Worm (Caenorhabditis elegans): ENCODE results near the gene F59B10.3.

ce11 chrII:10547311-10547710 lies 37.0 kb downstream of the F59B10.3 start:
- TF ChIP-seq lin-39 (tag; optimal IDR thresholded peaks at IDR 0.05) (peak; percentile 3), ama-1 (optimal IDR thresholded peaks at IDR 0.05) (no peak), aly-2 (tag; optimal IDR thresholded peaks at IDR 0.05) (no peak), fos-1 (tag; optimal IDR thresholded peaks at IDR 0.05) (no peak), mdl-1 (tag; optimal IDR thresholded peaks at IDR 0.05) (no peak), mml-1 (tag; optimal IDR thresholded peaks at IDR 0.05) (no peak)
